Fruit fly (Drosophila melanogaster) whole organism, prepupa: ENCODE results near the gene CG43707.

Experiments used
- Blimp-1 ChIP-seq: fragments of 200-800 bp; sonication (Bioruptor generic); optimal IDR thresholded peaks from 3 replicates; lab custom pipeline; 2017; ENCODE audit warnings: missing biosample characterization, missing genetic modification characterization, mild to moderate bottlenecking, moderate library complexity, missing genetic modification reagents
- CG11294 ChIP-seq: fragments of 200-800 bp; sonication (Bioruptor generic); IDR thresholded peaks from 2 replicates; pipeline ENCODE4 v1.3.6; 2022; ENCODE audit warnings: missing biosample characterization, missing genetic modification characterization
- CG16779 ChIP-seq: fragments of 200-800 bp; sonication (Bioruptor generic); optimal IDR thresholded peaks from 3 replicates; lab custom pipeline; 2017; ENCODE audit warnings: missing biosample characterization, mild to moderate bottlenecking, missing genetic modification characterization
- CG6276 ChIP-seq: fragments of 200-800 bp; sonication (Bioruptor generic); optimal IDR thresholded peaks from 2 replicates; lab custom pipeline; 2017; ENCODE audit warnings: missing biosample characterization, mild to moderate bottlenecking, missing genetic modification characterization
- Hr4 ChIP-seq: fragments of 200-800 bp; sonication (Bioruptor generic); optimal IDR thresholded peaks from 3 replicates; lab custom pipeline; 2016; ENCODE audit warnings: missing biosample characterization, missing genetic modification characterization
- dac ChIP-seq: fragments of 200-800 bp; sonication (Bioruptor generic); optimal IDR thresholded peaks from 2 replicates; lab custom pipeline; 2017; ENCODE audit warnings: missing biosample characterization, mild to moderate bottlenecking, missing genetic modification characterization
- net ChIP-seq: fragments of 200-800 bp; sonication (Bioruptor generic); optimal IDR thresholded peaks from 3 replicates; lab custom pipeline; 2016; ENCODE audit warnings: missing biosample characterization, missing genetic modification characterization
- pdm3 ChIP-seq: fragments of 200-800 bp; sonication (Bioruptor generic); optimal IDR thresholded peaks from 3 replicates; lab custom pipeline; 2016; ENCODE audit warnings: missing biosample characterization, missing genetic modification characterization
- salr ChIP-seq, 2 experiments: fragments of 200-800 bp; sonication (Bioruptor generic); optimal IDR thresholded peaks; 3 replicates each; lab custom pipeline; 2016 to 2018; ENCODE audit warnings: missing biosample characterization in 2 of 2, missing genetic modification characterization in 2 of 2, mild to moderate bottlenecking in 1 of 2
- svp ChIP-seq: fragments of 200-800 bp; sonication (Bioruptor generic); peaks from one replicate; lab custom pipeline; 2016; ENCODE audit warnings: missing biosample characterization, missing genetic modification characterization

dm6 chr2L:3813255-3813875, 56.3 kb downstream of the CG43707 start, which contains the start of gene CG3407:
- no peak for TF ChIP-seq CG16779 (tag; lab: Kevin White, UChicago)
- no peak for TF ChIP-seq salr (GFP tag; optimal IDR thresholded peaks at IDR 0.05; lab: Kevin White, UChicago)
- TF ChIP-seq dac, result no peak
- no peak for TF ChIP-seq svp (GFP tag; lab: Kevin White, UChicago)
- TF ChIP-seq pdm3 (GFP tag; lab: Kevin White, UChicago), result no peak
- no peak for TF ChIP-seq Hr4 (GFP tag; lab: Kevin White, UChicago)
- no peak for TF ChIP-seq CG6276 (GFP tag; lab: Kevin White, UChicago)
- TF ChIP-seq CG11294 (GFP tag; lab: Robert Waterston, UW), result no peak
- no peak for TF ChIP-seq net (GFP tag; lab: Kevin White, UChicago)
- TF ChIP-seq Blimp-1 (GFP tag; lab: Kevin White, UChicago), result no peak
